Fruit fly (Drosophila melanogaster) whole organism, embryonic: ENCODE results near the gene Pbp45.

ENCODE experiments used
- Adf1 ChIP-seq: fragments of 200-800 bp; sonication (Bioruptor generic); IDR thresholded peaks from 2 replicates; pipeline ENCODE4 v1.3.6; 2022; ENCODE audit warnings: missing biosample characterization, missing genetic modification characterization
- Atf3 ChIP-seq: fragments of 200-800 bp; sonication (Bioruptor generic); optimal IDR thresholded peaks from 3 replicates; lab custom pipeline; 2016; ENCODE audit warnings: missing biosample characterization, missing genetic modification characterization
- B-H2 ChIP-seq: fragments of 200-800 bp; sonication (Bioruptor generic); optimal IDR thresholded peaks from 2 replicates; lab custom pipeline; 2018; ENCODE audit warnings: missing biosample characterization, mild to moderate bottlenecking, missing genetic modification characterization
- BtbVII ChIP-seq: fragments of 200-800 bp; sonication (Bioruptor generic); optimal IDR thresholded peaks from 3 replicates; lab custom pipeline; 2017; ENCODE audit warnings: missing biosample characterization, mild to moderate bottlenecking, missing genetic modification characterization
- CG12071 ChIP-seq: fragments of 200-800 bp; sonication (Bioruptor generic); optimal IDR thresholded peaks from 3 replicates; lab custom pipeline; 2018; ENCODE audit warnings: missing biosample characterization, mild to moderate bottlenecking, missing genetic modification characterization
- CG12104 ChIP-seq: fragments of 200-800 bp; sonication (Bioruptor generic); optimal IDR thresholded peaks from 3 replicates; lab custom pipeline; 2016; ENCODE audit warnings: missing biosample characterization, missing genetic modification characterization
- CG13424 ChIP-seq: fragments of 200-800 bp; sonication (Bioruptor generic); optimal IDR thresholded peaks from 2 replicates; lab custom pipeline; 2019; ENCODE audit warnings: missing biosample characterization, mild to moderate bottlenecking, missing genetic modification characterization, moderate library complexity
- CG13775 ChIP-seq: fragments of 200-800 bp; sonication (Bioruptor generic); optimal IDR thresholded peaks from 3 replicates; lab custom pipeline; 2017; ENCODE audit warnings: missing biosample characterization, mild to moderate bottlenecking, missing genetic modification characterization
- CG13894 ChIP-seq: fragments of 200-800 bp; sonication (Bioruptor generic); optimal IDR thresholded peaks from 3 replicates; lab custom pipeline; 2018; ENCODE audit warnings: missing biosample characterization, mild to moderate bottlenecking, missing genetic modification characterization, moderate library complexity
- CG1529 ChIP-seq: fragments of 200-800 bp; sonication (Bioruptor generic); optimal IDR thresholded peaks from 3 replicates; lab custom pipeline; 2018; ENCODE audit warnings: missing biosample characterization, missing genetic modification characterization
- CG17802 ChIP-seq: fragments of 200-800 bp; sonication (Bioruptor generic); optimal IDR thresholded peaks from 2 replicates; lab custom pipeline; 2018; ENCODE audit warnings: missing biosample characterization, mild to moderate bottlenecking, missing genetic modification characterization, moderate library complexity
- CG1832 ChIP-seq: fragments of 200-800 bp; sonication (Bioruptor generic); optimal IDR thresholded peaks from 2 replicates; lab custom pipeline; 2017; ENCODE audit warnings: missing biosample characterization, mild to moderate bottlenecking, missing genetic modification characterization, inconsistent platforms
- CG18619 ChIP-seq: fragments of 200-800 bp; sonication (Bioruptor generic); optimal IDR thresholded peaks from 3 replicates; lab custom pipeline; 2017; ENCODE audit warnings: missing biosample characterization, mild to moderate bottlenecking, missing genetic modification characterization
- CG2712 ChIP-seq: fragments of 200-800 bp; optimal IDR thresholded peaks from 3 replicates; lab custom pipeline; 2019; ENCODE audit warnings: missing biosample characterization, mild to moderate bottlenecking, missing genetic modification characterization, moderate library complexity
- CG2889 ChIP-seq: fragments of 200-800 bp; sonication (Bioruptor generic); IDR thresholded peaks from 3 replicates; pipeline ENCODE4 v1.3.6; 2022; ENCODE audit warnings: missing biosample characterization, missing genetic modification characterization
- CG30403 ChIP-seq: fragments of 200-800 bp; sonication (Bioruptor generic); optimal IDR thresholded peaks from 3 replicates; lab custom pipeline; 2016; ENCODE audit warnings: missing biosample characterization, missing genetic modification characterization
- CG32532 ChIP-seq: fragments of 200-800 bp; sonication (Bioruptor generic); IDR thresholded peaks from 2 replicates; pipeline ENCODE4 v1.3.6; 2022; ENCODE audit warnings: missing biosample characterization, missing genetic modification characterization
- CG32767 ChIP-seq: fragments of 200-800 bp; sonication (Bioruptor generic); IDR thresholded peaks from 2 replicates; pipeline ENCODE4 v1.3.6; 2022; ENCODE audit warnings: missing biosample characterization, missing genetic modification characterization
- CG5953 ChIP-seq: fragments of 200-800 bp; sonication (Bioruptor generic); IDR thresholded peaks from 2 replicates; pipeline ENCODE4 v1.3.6; 2022; ENCODE audit warnings: missing biosample characterization, missing genetic modification characterization
- CG6765 ChIP-seq: fragments of 200-800 bp; sonication (Bioruptor generic); optimal IDR thresholded peaks from 3 replicates; lab custom pipeline; 2017; ENCODE audit warnings: missing biosample characterization, mild to moderate bottlenecking, missing genetic modification characterization
- Doc2 ChIP-seq: fragments of 200-800 bp; sonication (Bioruptor generic); IDR thresholded peaks from 2 replicates; pipeline ENCODE4 v1.3.6; 2022; ENCODE audit warnings: missing biosample characterization, missing genetic modification characterization
- E2f2 ChIP-seq: fragments of 200-800 bp; sonication (Bioruptor generic); IDR thresholded peaks from 2 replicates; pipeline ENCODE4 v1.3.6; 2022; ENCODE audit warnings: missing biosample characterization, missing genetic modification characterization
- Eip74EF ChIP-seq, 2 experiments: fragments of 200-800 bp in 1 of 2; fragments of >200 bp in 1 of 2; sonication (Bioruptor generic) in 1 of 2; optimal IDR thresholded peaks; 2 replicates each; lab custom pipeline; 2017 to 2019; ENCODE audit warnings: missing biosample characterization in 2 of 2, missing genetic modification characterization in 2 of 2, mild to moderate bottlenecking in 1 of 2, moderate library complexity in 1 of 2
- GATAe ChIP-seq: fragments of 200-800 bp; sonication (Bioruptor generic); conservative IDR thresholded peaks from 2 replicates; pipeline ENCODE4 v1.3.6; 2022; ENCODE audit warnings: missing biosample characterization, missing genetic modification characterization
- Mes4 ChIP-seq: fragments of 200-800 bp; sonication (Bioruptor generic); optimal IDR thresholded peaks from 2 replicates; lab custom pipeline; 2016; ENCODE audit warnings: missing biosample characterization, missing genetic modification characterization
- Rfx ChIP-seq: fragments of 200-800 bp; sonication (Bioruptor generic); IDR thresholded peaks from 2 replicates; pipeline ENCODE4 v1.3.6; 2022; ENCODE audit warnings: missing biosample characterization, missing genetic modification characterization
- Scr ChIP-seq: fragments of 200-800 bp; sonication (Bioruptor generic); IDR thresholded peaks from 2 replicates; pipeline ENCODE4 v1.3.6; 2022; ENCODE audit warnings: missing biosample characterization, missing genetic modification characterization; ENCODE audit not compliant: partially characterized antibody
- Spps ChIP-seq: fragments of 200-800 bp; sonication (Bioruptor generic); optimal IDR thresholded peaks from 2 replicates; lab custom pipeline; 2018; ENCODE audit warnings: missing biosample characterization, mild to moderate bottlenecking, missing genetic modification characterization
- ato ChIP-seq: fragments of 200-800 bp; sonication (Bioruptor generic); IDR thresholded peaks from 2 replicates; pipeline ENCODE4 v1.3.6; 2022; ENCODE audit warnings: missing biosample characterization, missing genetic modification characterization; ENCODE audit not compliant: partially characterized antibody
- croc ChIP-seq: fragments of 200-800 bp; sonication (Bioruptor generic); conservative IDR thresholded peaks from 3 replicates; pipeline ENCODE4 v1.3.6; 2022; ENCODE audit warnings: missing biosample characterization, missing genetic modification characterization
- fd102C ChIP-seq: fragments of 200-800 bp; sonication (Bioruptor generic); optimal IDR thresholded peaks from 2 replicates; lab custom pipeline; 2018; ENCODE audit warnings: missing biosample characterization, mild to moderate bottlenecking, missing genetic modification characterization, moderate library complexity
- fu2 ChIP-seq: fragments of 200-800 bp; sonication (Bioruptor generic); optimal IDR thresholded peaks from 2 replicates; lab custom pipeline; 2016; ENCODE audit warnings: missing biosample characterization, missing genetic modification characterization
- gro ChIP-seq: fragments of 200-800 bp; sonication (Bioruptor generic); optimal IDR thresholded peaks from 2 replicates; lab custom pipeline; 2016; ENCODE audit warnings: missing biosample characterization, missing genetic modification characterization
- gsb-n ChIP-seq: fragments of 200-800 bp; sonication (Bioruptor generic); optimal IDR thresholded peaks from 3 replicates; lab custom pipeline; 2018; ENCODE audit warnings: missing biosample characterization, mild to moderate bottlenecking, missing genetic modification characterization
- ham ChIP-seq: fragments of 200-800 bp; sonication (Bioruptor generic); IDR thresholded peaks from 2 replicates; pipeline ENCODE4 v1.3.6; 2022; ENCODE audit warnings: missing biosample characterization, missing genetic modification characterization
- inv ChIP-seq: fragments of 200-800 bp; sonication (Bioruptor generic); IDR thresholded peaks from 2 replicates; pipeline ENCODE4 v1.3.6; 2022; ENCODE audit warnings: missing biosample characterization, missing genetic modification characterization; ENCODE audit not compliant: partially characterized antibody
- lola ChIP-seq, 3 experiments: fragments of >200 bp in 2 of 3; fragments of 200-800 bp in 1 of 3; sonication (Bioruptor generic) in 1 of 3; optimal IDR thresholded peaks; 2 replicates each; lab custom pipeline; 2017 to 2019; ENCODE audit warnings: missing biosample characterization in 3 of 3, missing genetic modification characterization in 3 of 3, mild to moderate bottlenecking in 1 of 3, moderate library complexity in 1 of 3
- lov ChIP-seq, 2 experiments: fragments of 200-800 bp in 1 of 2; fragments of >200 bp in 1 of 2; sonication (Bioruptor generic) in 1 of 2; IDR thresholded peaks in 1 of 2; optimal IDR thresholded peaks in 1 of 2; 2 replicates in 1 of 2; 3 replicates in 1 of 2; pipeline versions ENCODE4 v1.3.6 to Lab custom; 2017 to 2022; ENCODE audit warnings: missing biosample characterization in 1 of 2, missing genetic modification characterization in 1 of 2
- mirr ChIP-seq: fragments of 200-800 bp; sonication (Bioruptor generic); optimal IDR thresholded peaks from 3 replicates; lab custom pipeline; 2018; ENCODE audit warnings: missing biosample characterization, mild to moderate bottlenecking, missing genetic modification characterization
- otp ChIP-seq: fragments of 200-800 bp; sonication (Bioruptor generic); IDR thresholded peaks from 3 replicates; pipeline ENCODE4, ENCODE4 v1.3.6; 2022; ENCODE audit warnings: missing biosample characterization, missing genetic modification characterization
- peb ChIP-seq: fragments of 200-800 bp; sonication (Bioruptor generic); IDR thresholded peaks from 2 replicates; pipeline ENCODE4 v1.3.6; 2022; ENCODE audit warnings: missing biosample characterization, missing genetic modification characterization
- row ChIP-seq: fragments of 200-800 bp; sonication (Bioruptor generic); IDR thresholded peaks from 3 replicates; pipeline ENCODE4 v1.3.6; 2022; ENCODE audit warnings: missing biosample characterization, missing genetic modification characterization
- schlank ChIP-seq: fragments of 200-800 bp; sonication (Bioruptor generic); optimal IDR thresholded peaks from 2 replicates; lab custom pipeline; 2018; ENCODE audit warnings: missing biosample characterization, mild to moderate bottlenecking, missing genetic modification characterization
- sob ChIP-seq: fragments of 200-800 bp; sonication (Bioruptor generic); IDR thresholded peaks from 2 replicates; pipeline ENCODE4 v1.3.6; 2022; ENCODE audit warnings: missing biosample characterization, missing genetic modification characterization
- tgo ChIP-seq: fragments of 200-800 bp; sonication (Bioruptor generic); IDR thresholded peaks from 3 replicates; pipeline ENCODE4 v1.3.6; 2022; ENCODE audit warnings: missing biosample characterization, missing genetic modification characterization
- tin ChIP-seq: fragments of 200-800 bp; sonication (Bioruptor generic); optimal IDR thresholded peaks from 3 replicates; lab custom pipeline; 2016; ENCODE audit warnings: missing biosample characterization, missing genetic modification characterization
- trem ChIP-seq: fragments of 200-800 bp; optimal IDR thresholded peaks from 3 replicates; lab custom pipeline; 2019; ENCODE audit warnings: missing biosample characterization, mild to moderate bottlenecking, missing genetic modification characterization, moderate library complexity

Pbp45 gene

DNA sequence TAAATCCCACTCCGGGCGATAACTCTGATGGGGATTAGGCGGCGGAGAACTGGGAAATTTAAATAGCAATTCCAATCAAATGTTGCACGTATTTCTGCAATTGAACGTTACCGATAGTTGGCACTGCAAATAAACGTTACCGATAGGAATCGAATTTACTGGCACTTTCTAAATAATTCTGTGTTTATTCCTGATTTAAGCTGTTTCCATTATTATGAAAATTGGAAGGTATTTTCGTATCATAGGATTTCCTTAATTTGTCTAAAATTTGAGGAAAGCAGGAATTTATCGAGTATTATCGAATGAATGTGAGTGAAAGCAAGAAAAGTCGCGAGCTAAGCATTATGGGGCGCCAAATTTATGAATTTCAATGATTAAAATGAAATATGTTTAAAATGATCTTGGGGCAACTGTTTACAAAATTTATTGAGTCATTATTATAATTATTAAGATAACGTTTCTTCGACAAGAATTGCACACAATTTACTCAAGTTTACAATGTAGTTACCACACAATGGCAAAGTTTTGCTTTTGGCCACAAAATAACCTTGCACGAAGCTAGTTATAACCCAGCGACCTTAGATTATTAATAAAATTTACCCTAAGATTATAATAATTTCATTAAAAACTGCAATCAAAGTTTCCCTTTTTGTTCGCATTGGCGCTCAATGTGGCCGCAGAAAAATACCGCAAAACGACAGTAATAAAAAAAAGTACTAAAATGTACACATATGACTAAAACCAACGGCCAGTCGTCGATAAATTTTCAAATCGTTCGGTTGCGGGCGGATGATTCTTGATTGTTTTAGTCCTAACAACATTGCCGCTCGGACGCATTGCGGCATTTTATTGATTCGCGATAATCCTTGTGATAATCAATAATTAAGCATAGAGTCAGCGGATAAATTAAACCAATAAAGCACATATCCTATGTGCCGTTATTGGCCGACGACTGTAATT lies 35.5 kb downstream of the Pbp45 start, which contains the start of gene alpha-Man-IIb (continued):
- TF ChIP-seq B-H2 (GFP tag; lab: Kevin White, UChicago) (no peak), Spps (tag; lab: Kevin White, UChicago) (no peak), Mes4 (GFP tag; lab: Kevin White, UChicago) (no peak), CG13775 (GFP tag; lab: Kevin White, UChicago) (peak; percentile 8), mirr (GFP tag; lab: Kevin White, UChicago) (peak; percentile 9), sob (GFP tag; lab: Robert Waterston, UW) (peak; percentile 47), Doc2 (GFP tag; lab: Robert Waterston, UW) (no peak), ham (GFP tag; lab: Robert Waterston, UW) (no peak), GATAe (no peak), trem (tag; lab: Kevin White, UChicago) (peak; percentile 50), inv (GFP tag; lab: Robert Waterston, UW) (peak; percentile 58), lola (GFP tag; optimal IDR thresholded peaks at IDR 0.05; lab: Kevin White, UChicago) (no peak), CG32532 (GFP tag; lab: Robert Waterston, UW) (peak; percentile 45; the same call in 1 of the 2 replicates), gsb-n (tag; lab: Kevin White, UChicago) (peak; percentile 55), Atf3 (GFP tag; lab: Kevin White, UChicago) (no peak), lov (optimal IDR thresholded peaks at IDR 0.05; lab: Kevin White, UChicago) (no peak), lov (GFP tag; IDR thresholded peaks at IDR 0.05; lab: Robert Waterston, UW) (peak; percentile 51; the same call in 1 of the 3 replicates), CG17802 (no peak), E2f2 (GFP tag; lab: Robert Waterston, UW) (peak; percentile 93), tgo (no peak), CG12104 (GFP tag; lab: Kevin White, UChicago) (no peak), tin (GFP tag; lab: Kevin White, UChicago) (peak; percentile 15), CG12071 (GFP tag; lab: Kevin White, UChicago) (no peak), schlank (tag; lab: Kevin White, UChicago) (no peak), CG13894 (peak; percentile 6), CG1832 (GFP tag; lab: Kevin White, UChicago) (no peak), Scr (GFP tag; lab: Robert Waterston, UW) (peak; percentile 89), CG13424 (no peak), CG6765 (peak; percentile 31), croc (GFP tag; lab: Robert Waterston, UW) (no peak), CG2889 (GFP tag; lab: Robert Waterston, UW) (no peak), CG5953 (GFP tag; lab: Robert Waterston, UW) (no peak), Rfx (GFP tag; lab: Robert Waterston, UW) (peak; percentile 54), CG1529 (GFP tag; lab: Kevin White, UChicago) (no peak), Eip74EF (GFP tag; optimal IDR thresholded peaks at IDR 0.05; lab: Kevin White, UChicago) (no peak), peb (GFP tag; lab: Robert Waterston, UW) (no peak), CG18619 (no peak), fu2 (GFP tag; lab: Kevin White, UChicago) (no peak), otp (GFP tag; lab: Robert Waterston, UW) (peak; percentile 51; the same call in 1 of the 3 replicates), BtbVII (no peak), row (GFP tag; lab: Robert Waterston, UW) (peak; percentile 15; the same call in 1 of the 3 replicates), fd102C (GFP tag; lab: Kevin White, UChicago) (no peak), ato (peak; percentile 38; the same call in 1 of the 2 replicates), gro (GFP tag; lab: Kevin White, UChicago) (no peak), CG2712 (tag; lab: Kevin White, UChicago) (peak; percentile 8), CG32767 (GFP tag; lab: Robert Waterston, UW) (0 out of 2 replicates have a peak, but pooled peaks have one; percentile 12), CG30403 (peak; percentile 18), Adf1 (GFP tag; lab: Robert Waterston, UW) (no peak)
